Fruit fly (Drosophila melanogaster) whole organism: ENCODE results near the gene vnd.

Experiments used
- pan ChIP-seq: fragments of >200 bp; optimal IDR thresholded peaks from 2 replicates; lab custom pipeline; 2017
- psq ChIP-seq: fragments of >200 bp; optimal IDR thresholded peaks from 2 replicates; lab custom pipeline; 2017
- usp ChIP-seq: fragments of >200 bp; optimal IDR thresholded peaks from 2 replicates; lab custom pipeline; 2017; ENCODE audit warnings: missing biosample characterization, missing genetic modification characterization, mixed read lengths

- TF ChIP-seq usp (GFP tag; lab: Kevin White, UChicago) = no peak
- no peak for TF ChIP-seq psq (lab: Kevin White, UChicago)
- TF ChIP-seq pan (lab: Kevin White, UChicago) = no peak
These were observed 15.1 kb downstream of the vnd start for dm6 chrX:597057-597456.
